Worm (Caenorhabditis elegans): Measurements from ENCODE around the gene EEED8.13.

The EEED8.13 gene

DNA sequence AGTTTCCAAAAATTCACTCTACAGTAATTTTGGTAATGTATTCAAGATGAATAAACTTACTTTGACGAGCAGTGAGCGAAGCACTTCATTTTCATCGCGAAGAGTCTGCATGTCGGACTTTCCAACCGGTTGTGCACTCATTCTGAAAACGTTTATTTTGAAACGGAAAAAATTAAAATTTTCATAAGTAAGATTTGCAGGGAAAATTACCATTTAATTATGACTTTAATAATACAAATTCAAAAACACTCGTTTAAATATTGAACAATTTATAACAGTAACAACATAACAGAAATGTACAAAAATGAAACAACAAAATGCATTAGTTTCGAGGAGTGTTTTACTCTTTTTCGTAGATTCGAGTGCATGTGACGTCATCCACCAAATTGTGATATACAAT, at the start of gene EEED8.13, which contains the start of gene EEED8.18:
Gene EEED8.13 (minus strand): TSS at position 101 of the 400 bp plus-strand sequence.
Gene EEED8.18 (minus strand): TSS at position 144 of the 400 bp plus-strand sequence.
- TF ChIP-seq unc-62 (GFP tag; optimal IDR thresholded peaks at IDR 0.05) = no peak

ce11 chrII:5460911-5461310, 48.5 kb upstream of the EEED8.13 start:
- TF ChIP-seq unc-62 (GFP tag; optimal IDR thresholded peaks at IDR 0.05) = no peak

DNA sequence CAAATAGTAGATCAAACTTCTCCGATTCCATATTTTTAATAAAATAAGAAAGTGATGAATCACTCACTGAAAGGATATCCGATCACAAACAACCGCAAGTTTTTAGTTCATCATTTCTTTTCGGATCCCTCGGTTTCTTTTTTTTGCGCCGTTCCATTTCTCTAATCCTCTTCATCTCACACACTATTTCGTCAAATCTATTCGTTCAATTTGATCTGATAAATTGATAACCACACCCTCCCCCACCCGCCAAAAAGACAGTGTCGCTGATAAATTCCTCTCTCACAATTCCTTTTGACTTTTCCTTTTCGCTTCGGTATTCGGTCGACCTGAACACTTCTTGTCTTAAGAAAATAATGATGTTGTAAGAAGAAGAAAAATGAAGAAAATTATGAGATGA, 47.2 kb upstream of the EEED8.13 start:
- no peak for TF ChIP-seq unc-62 (GFP tag; optimal IDR thresholded peaks at IDR 0.05)

DNA sequence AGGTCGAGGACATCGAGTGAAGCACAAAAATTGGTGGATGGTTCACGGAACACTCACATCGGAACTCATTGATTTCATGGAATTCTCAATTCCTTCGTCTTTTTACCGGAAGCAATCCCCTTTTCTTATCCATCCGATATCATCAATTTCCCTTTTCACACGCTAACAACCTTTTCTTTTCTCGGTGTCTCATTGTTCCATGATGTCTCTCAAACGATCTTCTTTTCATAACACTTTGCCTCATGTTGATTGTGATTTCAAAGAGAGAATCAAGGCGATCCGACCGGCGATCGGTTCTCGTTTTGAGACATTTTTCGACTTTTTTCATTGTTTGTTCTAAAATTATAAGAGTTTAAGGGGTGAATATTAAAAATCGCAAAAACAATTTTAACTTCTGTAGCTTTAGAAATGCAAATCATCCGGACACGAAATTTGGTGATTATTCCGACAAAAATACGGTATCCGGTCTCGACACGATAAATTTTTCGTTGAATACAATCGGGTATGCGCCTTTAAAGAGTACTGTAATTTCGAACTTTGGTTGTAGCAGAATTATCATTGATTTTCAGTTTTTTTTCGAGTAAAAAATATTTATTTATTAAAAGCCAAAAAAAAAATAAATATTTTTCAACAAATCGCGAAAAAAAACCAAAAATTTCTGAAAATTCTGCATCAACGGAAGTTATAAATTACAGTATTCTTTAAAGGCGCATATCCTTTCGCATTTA, 46.5 kb upstream of the EEED8.13 start:
- TF ChIP-seq unc-62 (GFP tag; optimal IDR thresholded peaks at IDR 0.05) = no peak

ce11 chrII:5455650-5456355, 43.4 kb upstream of the EEED8.13 start, which contains the start of gene daz-1:
daz-1 (plus strand) TSS chrII:5456305.
- TF ChIP-seq unc-62 (GFP tag; optimal IDR thresholded peaks at IDR 0.05) = no peak

- TF ChIP-seq unc-62 (GFP tag; optimal IDR thresholded peaks at IDR 0.05) = no peak
Observed at ce11 chrII:5453547-5453946, 41.2 kb upstream of the EEED8.13 start, which contains the start of gene dhs-5. dhs-5 (plus strand) TSS chrII:5453847.

ce11 chrII:5451278-5451677, 38.9 kb upstream of the EEED8.13 start:
- TF ChIP-seq unc-62 (GFP tag; optimal IDR thresholded peaks at IDR 0.05) = no peak

DNA sequence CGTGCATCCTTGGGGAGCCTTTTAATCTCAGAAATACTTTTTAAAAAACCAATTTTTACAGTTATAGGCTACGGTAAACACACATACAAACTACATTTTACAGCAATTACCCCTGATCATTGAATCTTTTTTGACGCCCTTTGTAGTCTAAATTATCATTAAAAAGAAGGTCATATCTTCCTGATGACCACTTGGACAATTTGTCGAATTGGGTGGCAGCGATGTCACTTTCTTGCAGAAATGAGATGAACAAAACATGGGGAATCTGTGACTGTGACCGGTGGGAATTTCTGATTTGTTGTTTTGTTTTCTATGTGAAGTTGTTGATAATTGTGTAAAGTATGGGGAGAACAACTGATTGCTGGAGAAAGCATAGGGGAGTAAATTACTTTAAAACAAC, 37.3 kb upstream of the EEED8.13 start:
- no peak for TF ChIP-seq unc-62 (GFP tag; optimal IDR thresholded peaks at IDR 0.05)

DNA sequence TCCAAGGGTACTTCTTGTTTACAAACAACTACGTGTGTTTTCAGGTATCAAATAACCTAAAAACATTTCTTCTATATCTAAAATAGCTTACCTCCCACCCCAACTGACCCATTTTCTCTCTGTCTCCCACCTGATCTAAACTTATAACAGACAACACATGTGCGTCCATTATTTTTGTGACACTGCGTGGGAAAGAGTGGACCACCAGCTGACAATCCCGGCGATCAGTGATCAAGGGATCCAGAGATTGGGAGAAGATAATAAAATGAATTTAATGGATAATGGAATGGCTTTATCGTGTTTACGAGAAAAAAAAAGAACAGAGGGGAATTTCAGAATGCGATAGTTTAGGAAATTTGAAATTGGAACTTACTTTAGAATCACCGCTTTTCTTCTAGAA, 36.9 kb upstream of the EEED8.13 start:
- no peak for TF ChIP-seq unc-62 (GFP tag; optimal IDR thresholded peaks at IDR 0.05)

DNA sequence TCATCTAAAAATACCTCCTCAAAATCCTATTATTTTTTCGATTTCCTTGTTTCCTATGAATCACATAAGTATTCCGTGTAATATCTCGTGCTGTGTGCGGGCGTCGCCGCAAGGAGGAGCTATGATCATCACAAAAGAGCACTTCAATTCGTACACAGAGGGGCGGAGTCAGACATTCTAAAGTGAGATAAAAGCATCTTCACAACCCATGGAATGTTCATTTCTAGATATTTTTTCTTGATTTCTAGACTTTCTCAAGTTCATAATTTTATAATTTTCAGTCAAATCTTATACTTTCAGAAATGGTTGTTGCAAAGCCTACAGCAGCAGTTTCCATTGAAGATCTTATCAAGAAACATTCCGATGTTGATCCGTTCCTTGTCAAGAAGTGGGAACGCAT, 35.0 kb upstream of the EEED8.13 start, which contains the start of gene cex-1:
Gene cex-1 (plus strand): TSS at position 301 of the 400 bp plus-strand sequence.
- no peak for TF ChIP-seq unc-62 (GFP tag; optimal IDR thresholded peaks at IDR 0.05)

ce11 chrII:5446506-5446905, 34.1 kb upstream of the EEED8.13 start, which contains the start of gene nmr-1:
nmr-1 (minus strand) TSS chrII:5446606.
- no peak for TF ChIP-seq unc-62 (GFP tag; optimal IDR thresholded peaks at IDR 0.05)

DNA sequence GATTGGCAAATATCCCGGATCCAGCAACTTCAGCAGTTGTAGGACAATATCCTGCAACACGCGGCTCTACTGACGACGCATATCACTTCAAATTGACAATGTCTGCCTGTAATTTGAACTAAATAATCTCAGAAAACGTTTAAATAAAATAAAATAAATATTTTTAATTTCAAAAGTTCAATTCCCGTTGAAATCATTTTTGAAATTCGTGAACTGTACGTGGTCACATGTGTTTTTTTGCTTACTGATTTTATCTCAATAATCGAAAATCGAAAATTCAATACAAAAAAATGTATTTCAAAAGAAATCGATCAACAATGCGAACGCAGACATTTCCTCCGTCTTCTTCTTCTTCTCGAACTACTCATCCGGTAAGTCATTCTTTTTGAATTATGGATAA, 25.2 kb upstream of the EEED8.13 start, which contains the start of gene F07F6.1:
Gene F07F6.1 (plus strand): TSS at position 301 of the 400 bp plus-strand sequence.
- TF ChIP-seq unc-62 (GFP tag; optimal IDR thresholded peaks at IDR 0.05) = no peak

DNA sequence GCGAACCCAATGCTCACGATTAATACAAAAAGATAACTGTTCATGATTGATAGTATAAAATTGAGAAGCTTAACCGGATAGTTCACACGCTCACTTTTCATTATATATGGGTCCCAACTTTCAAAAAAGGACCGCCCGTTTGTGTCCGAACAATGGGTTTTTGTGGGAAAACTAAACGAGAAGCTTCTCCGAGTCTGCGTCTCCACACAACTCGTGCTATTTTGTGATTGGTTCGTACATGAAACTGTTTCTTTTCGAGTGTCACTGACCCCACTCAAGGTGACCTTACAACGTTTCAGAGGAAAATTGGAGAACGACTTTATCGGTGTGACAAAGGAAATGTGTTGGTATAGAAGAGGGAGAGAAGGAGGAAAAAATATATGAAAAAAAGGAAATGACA, 24.5 kb upstream of the EEED8.13 start, which contains the start of gene dct-5:
Gene dct-5 (minus strand): TSS at position 101 of the 400 bp plus-strand sequence.
- no peak for TF ChIP-seq unc-62 (GFP tag; optimal IDR thresholded peaks at IDR 0.05)

DNA sequence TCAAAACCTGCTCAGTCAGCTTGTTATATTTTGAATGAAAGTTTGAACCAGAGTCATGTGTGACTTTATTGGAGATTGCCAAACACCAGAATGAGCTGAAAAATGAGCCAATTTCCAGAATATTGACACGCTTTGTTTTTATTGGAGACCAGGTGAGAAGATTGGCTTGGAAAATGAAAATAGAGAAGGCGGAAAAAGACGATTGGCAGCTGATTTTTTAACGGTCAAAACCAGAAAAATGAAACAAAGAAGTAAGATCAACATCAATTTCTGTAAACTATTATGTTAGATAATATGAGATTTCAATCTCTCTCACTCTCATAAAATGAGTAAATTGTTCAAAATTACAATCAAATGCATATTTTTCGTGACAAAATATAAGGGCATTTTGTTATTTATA, 20.7 kb upstream of the EEED8.13 start, which contains the start of gene srx-114:
Gene srx-114 (minus strand): TSS at position 101 of the 400 bp plus-strand sequence.
- TF ChIP-seq unc-62 (GFP tag; optimal IDR thresholded peaks at IDR 0.05) = no peak

ce11 chrII:5429522-5430257, 17.3 kb upstream of the EEED8.13 start, which contains the start of the genes F07F6.4 and F07F6.2:
F07F6.4 (minus strand) TSS chrII:5429572.
F07F6.2 (plus strand) TSS chrII:5430207.
- no peak for TF ChIP-seq unc-62 (GFP tag; optimal IDR thresholded peaks at IDR 0.05)

DNA sequence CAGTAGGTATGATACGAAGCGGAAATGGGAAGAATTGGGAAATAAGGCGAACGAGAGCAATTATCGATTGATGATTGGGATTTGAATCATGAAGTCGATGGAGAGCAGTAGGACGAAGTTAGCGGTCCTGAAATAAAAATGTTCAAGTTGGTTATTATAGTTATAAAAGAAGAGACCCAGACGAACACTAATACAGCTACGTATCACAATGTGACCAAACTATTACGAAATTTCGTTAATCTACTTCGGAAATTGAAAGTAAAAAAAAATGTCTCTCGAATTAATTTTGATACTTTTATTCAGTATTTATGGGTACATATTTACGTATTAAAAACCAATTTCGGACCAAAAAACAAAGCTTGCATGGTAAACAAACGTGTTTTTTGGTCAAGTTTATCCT, 14.1 kb upstream of the EEED8.13 start:
- no peak for TF ChIP-seq unc-62 (GFP tag; optimal IDR thresholded peaks at IDR 0.05)

All from whole organism, dauer.